Fruit fly (Drosophila melanogaster) whole organism, pupa: ENCODE results near the gene CG10984.

Experiments
- CG12605 ChIP-seq: fragments of 200-800 bp; sonication (Bioruptor generic); IDR thresholded peaks from 2 replicates; pipeline ENCODE4 v1.3.6; 2022; ENCODE audit warnings: missing biosample characterization, missing genetic modification characterization
- CG14655 ChIP-seq: fragments of 200-800 bp; sonication (Bioruptor generic); optimal IDR thresholded peaks from 3 replicates; lab custom pipeline; 2017; ENCODE audit warnings: mild to moderate bottlenecking, missing biosample characterization, missing genetic modification reagents, missing genetic modification characterization
- CG8301 ChIP-seq: fragments of 200-800 bp; sonication (Bioruptor generic); optimal IDR thresholded peaks from 2 replicates; lab custom pipeline; 2018; ENCODE audit warnings: missing biosample characterization, mild to moderate bottlenecking, missing genetic modification characterization
- Ets98B ChIP-seq: fragments of 200-800 bp; sonication (Bioruptor generic); IDR thresholded peaks from 2 replicates; pipeline ENCODE4 v1.3.6; 2022; ENCODE audit warnings: missing biosample characterization, missing genetic modification characterization
- Snoo ChIP-seq: fragments of 200-800 bp; sonication (Bioruptor generic); optimal IDR thresholded peaks from 3 replicates; lab custom pipeline; 2017; ENCODE audit warnings: missing biosample characterization, mild to moderate bottlenecking, missing genetic modification characterization, inconsistent platforms
- rn ChIP-seq: fragments of 200-800 bp; sonication (Bioruptor generic); IDR thresholded peaks from 2 replicates; pipeline ENCODE4 v1.3.6; 2022; ENCODE audit warnings: missing biosample characterization, missing genetic modification characterization

- TF ChIP-seq Ets98B = no peak
- TF ChIP-seq CG12605 (GFP tag; lab: Robert Waterston, UW) = no peak
- no peak for TF ChIP-seq CG8301 (tag; lab: Kevin White, UChicago)
- no peak for TF ChIP-seq Snoo (tag; lab: Kevin White, UChicago)
- peak; percentile 13 for TF ChIP-seq CG14655 (GFP tag; lab: Kevin White, UChicago)
- no peak for TF ChIP-seq rn (GFP tag; lab: Robert Waterston, UW)
These were observed 48.6 kb upstream of the CG10984 start for dm6 chr3L:12701335-12701734.
